Fruit fly (Drosophila melanogaster) whole organism, embryonic: ENCODE measurements around the gene prtp.

Experiments
- CG10267 ChIP-seq: fragments of 200-800 bp; sonication (Bioruptor generic); optimal IDR thresholded peaks from 2 replicates; lab custom pipeline; 2018; ENCODE audit warnings: missing biosample characterization, mild to moderate bottlenecking, missing genetic modification characterization, moderate library complexity
- CG10321 ChIP-seq: fragments of 200-800 bp; sonication (Bioruptor generic); IDR thresholded peaks from 2 replicates; pipeline ENCODE4 v1.3.6; 2022; ENCODE audit warnings: missing biosample characterization, missing genetic modification characterization
- CG10431 ChIP-seq: fragments of 200-800 bp; sonication (Bioruptor generic); optimal IDR thresholded peaks from 3 replicates; lab custom pipeline; 2018; ENCODE audit warnings: missing biosample characterization, mild to moderate bottlenecking, missing genetic modification characterization
- CG11560 ChIP-seq: fragments of 200-800 bp; sonication (Bioruptor generic); IDR thresholded peaks from 3 replicates; pipeline ENCODE4 v1.3.6; 2022; ENCODE audit warnings: missing biosample characterization, missing genetic modification characterization
- CG11723 ChIP-seq: fragments of 200-800 bp; sonication (Bioruptor generic); optimal IDR thresholded peaks from 2 replicates; lab custom pipeline; 2017; ENCODE audit warnings: missing biosample characterization, mild to moderate bottlenecking, missing genetic modification characterization
- CG12104 ChIP-seq: fragments of 200-800 bp; sonication (Bioruptor generic); optimal IDR thresholded peaks from 3 replicates; lab custom pipeline; 2016; ENCODE audit warnings: missing biosample characterization, missing genetic modification characterization
- CG13424 ChIP-seq: fragments of 200-800 bp; sonication (Bioruptor generic); optimal IDR thresholded peaks from 2 replicates; lab custom pipeline; 2019; ENCODE audit warnings: missing biosample characterization, mild to moderate bottlenecking, missing genetic modification characterization, moderate library complexity
- CG15269 ChIP-seq: fragments of 200-800 bp; sonication (Bioruptor generic); optimal IDR thresholded peaks from 2 replicates; lab custom pipeline; 2018; ENCODE audit warnings: missing biosample characterization, mild to moderate bottlenecking, missing genetic modification characterization, moderate library complexity
- CG15479 ChIP-seq: fragments of 200-800 bp; sonication (Bioruptor generic); optimal IDR thresholded peaks from 3 replicates; lab custom pipeline; 2019; ENCODE audit warnings: missing biosample characterization, mild to moderate bottlenecking, missing genetic modification characterization, moderate library complexity
- CG15601 ChIP-seq: fragments of 200-800 bp; sonication (Bioruptor generic); optimal IDR thresholded peaks from 3 replicates; lab custom pipeline; 2019; ENCODE audit warnings: missing biosample characterization, mild to moderate bottlenecking, missing genetic modification characterization, moderate library complexity
- CG17186 ChIP-seq: fragments of 200-800 bp; sonication (Bioruptor generic); optimal IDR thresholded peaks from 3 replicates; lab custom pipeline; 2017; ENCODE audit warnings: missing biosample characterization, missing genetic modification reagents, missing genetic modification characterization
- CG18476 ChIP-seq: fragments of 200-800 bp; sonication (Bioruptor generic); optimal IDR thresholded peaks from 2 replicates; lab custom pipeline; 2016; ENCODE audit warnings: missing biosample characterization, mild to moderate bottlenecking, missing genetic modification characterization
- CG2202 ChIP-seq: fragments of 200-800 bp; sonication (Bioruptor generic); optimal IDR thresholded peaks from 2 replicates; lab custom pipeline; 2018; ENCODE audit warnings: missing biosample characterization, mild to moderate bottlenecking, missing genetic modification characterization
- CG2875 ChIP-seq: fragments of 200-800 bp; sonication (Bioruptor generic); optimal IDR thresholded peaks from 2 replicates; lab custom pipeline; 2017; ENCODE audit warnings: missing biosample characterization, mild to moderate bottlenecking, missing genetic modification characterization, missing genetic modification reagents
- CG30431 ChIP-seq: fragments of 200-800 bp; sonication (Bioruptor generic); optimal IDR thresholded peaks from 2 replicates; lab custom pipeline; 2017; ENCODE audit warnings: missing biosample characterization, missing genetic modification characterization
- CG3163 ChIP-seq: fragments of 200-800 bp; sonication (Bioruptor generic); optimal IDR thresholded peaks from 3 replicates; lab custom pipeline; 2016; ENCODE audit warnings: missing biosample characterization, missing genetic modification characterization
- CG32767 ChIP-seq: fragments of 200-800 bp; sonication (Bioruptor generic); IDR thresholded peaks from 2 replicates; pipeline ENCODE4 v1.3.6; 2022; ENCODE audit warnings: missing biosample characterization, missing genetic modification characterization
- CG3281 ChIP-seq: fragments of 200-800 bp; sonication (Bioruptor generic); optimal IDR thresholded peaks from 3 replicates; lab custom pipeline; 2017; ENCODE audit warnings: missing biosample characterization, mild to moderate bottlenecking, missing genetic modification characterization
- CG34376 ChIP-seq: fragments of 200-800 bp; sonication (Bioruptor generic); optimal IDR thresholded peaks from 2 replicates; lab custom pipeline; 2018; ENCODE audit warnings: missing biosample characterization, mild to moderate bottlenecking, missing genetic modification characterization
- CG3726 ChIP-seq: fragments of 200-800 bp; sonication (Bioruptor generic); IDR thresholded peaks from 3 replicates; pipeline ENCODE4, ENCODE4 v1.3.6; 2022; ENCODE audit warnings: missing biosample characterization, missing genetic modification characterization
- CG3995 ChIP-seq: fragments of 200-800 bp; sonication (Bioruptor generic); optimal IDR thresholded peaks from 3 replicates; lab custom pipeline; 2016; ENCODE audit warnings: missing biosample characterization, missing genetic modification characterization
- CG6254 ChIP-seq: fragments of 200-800 bp; sonication (Bioruptor generic); optimal IDR thresholded peaks from 3 replicates; lab custom pipeline; 2017; ENCODE audit warnings: mild to moderate bottlenecking, missing biosample characterization, missing genetic modification reagents, missing genetic modification characterization
- CG8359 ChIP-seq: fragments of 200-800 bp; sonication (Bioruptor generic); optimal IDR thresholded peaks from 2 replicates; lab custom pipeline; 2017; ENCODE audit warnings: missing biosample characterization, mild to moderate bottlenecking, missing genetic modification characterization, borderline replicate concordance
- CG9609 ChIP-seq: fragments of 200-800 bp; sonication (Bioruptor generic); optimal IDR thresholded peaks from 3 replicates; lab custom pipeline; 2016; ENCODE audit warnings: missing biosample characterization, missing genetic modification characterization
- CoRest ChIP-seq: fragments of 200-800 bp; sonication (Bioruptor generic); optimal IDR thresholded peaks from 3 replicates; lab custom pipeline; 2018; ENCODE audit warnings: missing biosample characterization, mild to moderate bottlenecking, missing genetic modification characterization, moderate library complexity
- Dip2 ChIP-seq: fragments of 200-800 bp; sonication (Bioruptor generic); IDR thresholded peaks from 2 replicates; pipeline ENCODE4 v1.3.6; 2022; ENCODE audit warnings: missing biosample characterization, missing genetic modification characterization
- Gug ChIP-seq: fragments of 200-800 bp; sonication (Bioruptor generic); IDR thresholded peaks from 4 replicates; pipeline ENCODE4 v1.3.6; 2022; ENCODE audit warnings: missing biosample characterization, missing genetic modification characterization
- Lhr ChIP-seq: fragments of 200-800 bp; sonication (Bioruptor generic); optimal IDR thresholded peaks from 3 replicates; lab custom pipeline; 2017; ENCODE audit warnings: mild to moderate bottlenecking, missing biosample characterization, missing genetic modification reagents, missing genetic modification characterization
- Med ChIP-seq: fragments of 200-800 bp; sonication (Bioruptor generic); peaks from one replicate; lab custom pipeline; 2016; ENCODE audit warnings: missing biosample characterization, missing genetic modification characterization, mild to moderate bottlenecking, inconsistent platforms, moderate library complexity
- Nf-YC ChIP-seq: fragments of 200-800 bp; optimal IDR thresholded peaks from 3 replicates; lab custom pipeline; 2019; ENCODE audit warnings: missing biosample characterization, mild to moderate bottlenecking, missing genetic modification characterization, moderate library complexity
- TFAM ChIP-seq: fragments of 200-800 bp; sonication (Bioruptor generic); optimal IDR thresholded peaks from 2 replicates; lab custom pipeline; 2017; ENCODE audit warnings: missing biosample characterization, missing genetic modification characterization, inconsistent platforms
- bbx ChIP-seq: fragments of 200-800 bp; sonication (Bioruptor generic); IDR thresholded peaks from 2 replicates; pipeline ENCODE4 v1.3.6; 2022; ENCODE audit warnings: missing biosample characterization, missing genetic modification characterization; ENCODE audit not compliant: partially characterized antibody
- btn ChIP-seq: fragments of 200-800 bp; sonication (Bioruptor generic); optimal IDR thresholded peaks from 2 replicates; lab custom pipeline; 2016; ENCODE audit warnings: missing biosample characterization, missing genetic modification characterization
- cad ChIP-seq: fragments of >200 bp; optimal IDR thresholded peaks from 2 replicates; lab custom pipeline; 2017; ENCODE audit warnings: missing biosample characterization, missing genetic modification characterization
- dmrt99B ChIP-seq: fragments of 200-800 bp; sonication (Bioruptor generic); optimal IDR thresholded peaks from 2 replicates; lab custom pipeline; 2018; ENCODE audit warnings: missing biosample characterization, mild to moderate bottlenecking, missing genetic modification characterization, moderate library complexity
- ems ChIP-seq: fragments of 200-800 bp; sonication (Bioruptor generic); optimal IDR thresholded peaks from 3 replicates; lab custom pipeline; 2016; ENCODE audit warnings: missing biosample characterization, missing genetic modification characterization
- en ChIP-seq: fragments of 200-800 bp; sonication (Bioruptor generic); optimal IDR thresholded peaks from 2 replicates; lab custom pipeline; 2016; ENCODE audit warnings: missing biosample characterization, missing genetic modification characterization
- esg ChIP-seq: fragments of 200-800 bp; sonication (Bioruptor generic); conservative IDR thresholded peaks from 2 replicates; pipeline ENCODE4 v1.3.6; 2022; ENCODE audit warnings: missing biosample characterization, missing genetic modification characterization
- eve ChIP-seq, 2 experiments: fragments of >200 bp; optimal IDR thresholded peaks; 2 replicates each; lab custom pipeline; 2017; ENCODE audit warnings: missing biosample characterization in 2 of 2, missing genetic modification characterization in 2 of 2
- fd102C ChIP-seq: fragments of 200-800 bp; sonication (Bioruptor generic); optimal IDR thresholded peaks from 2 replicates; lab custom pipeline; 2018; ENCODE audit warnings: missing biosample characterization, mild to moderate bottlenecking, missing genetic modification characterization, moderate library complexity
- gem ChIP-seq: fragments of 200-800 bp; sonication (Bioruptor generic); optimal IDR thresholded peaks from 2 replicates; lab custom pipeline; 2019; ENCODE audit warnings: missing biosample characterization, mild to moderate bottlenecking, missing genetic modification characterization, moderate library complexity
- h ChIP-seq: fragments of >200 bp; optimal IDR thresholded peaks from 2 replicates; lab custom pipeline; 2017
- jigr1 ChIP-seq: fragments of 200-800 bp; sonication (Bioruptor generic); IDR thresholded peaks from 3 replicates; pipeline ENCODE4 v1.3.6; 2022; ENCODE audit warnings: missing biosample characterization, missing genetic modification characterization
- odd ChIP-seq: fragments of 200-800 bp; sonication (Bioruptor generic); optimal IDR thresholded peaks from 2 replicates; lab custom pipeline; 2017; ENCODE audit warnings: missing biosample characterization, mild to moderate bottlenecking, missing genetic modification characterization
- pita ChIP-seq: fragments of 200-800 bp; sonication (Bioruptor generic); optimal IDR thresholded peaks from 2 replicates; lab custom pipeline; 2017; ENCODE audit warnings: missing biosample characterization, mild to moderate bottlenecking, missing genetic modification characterization
- repo ChIP-seq: fragments of 200-800 bp; sonication (Bioruptor generic); optimal IDR thresholded peaks from 2 replicates; lab custom pipeline; 2016; ENCODE audit warnings: missing biosample characterization, missing genetic modification characterization
- slbo ChIP-seq: fragments of 200-800 bp; sonication (Bioruptor generic); IDR thresholded peaks from 2 replicates; pipeline ENCODE4 v1.3.6; 2022; ENCODE audit warnings: missing biosample characterization, missing genetic modification characterization
- unpg ChIP-seq: fragments of 200-800 bp; sonication (Bioruptor generic); optimal IDR thresholded peaks from 3 replicates; lab custom pipeline; 2018; ENCODE audit warnings: missing biosample characterization, mild to moderate bottlenecking, missing genetic modification characterization, moderate library complexity
- wor ChIP-seq: fragments of 200-800 bp; sonication (Bioruptor generic); IDR thresholded peaks from 2 replicates; pipeline ENCODE4 v1.3.6; 2022; ENCODE audit warnings: missing biosample characterization, missing genetic modification characterization

The prtp gene

DNA sequence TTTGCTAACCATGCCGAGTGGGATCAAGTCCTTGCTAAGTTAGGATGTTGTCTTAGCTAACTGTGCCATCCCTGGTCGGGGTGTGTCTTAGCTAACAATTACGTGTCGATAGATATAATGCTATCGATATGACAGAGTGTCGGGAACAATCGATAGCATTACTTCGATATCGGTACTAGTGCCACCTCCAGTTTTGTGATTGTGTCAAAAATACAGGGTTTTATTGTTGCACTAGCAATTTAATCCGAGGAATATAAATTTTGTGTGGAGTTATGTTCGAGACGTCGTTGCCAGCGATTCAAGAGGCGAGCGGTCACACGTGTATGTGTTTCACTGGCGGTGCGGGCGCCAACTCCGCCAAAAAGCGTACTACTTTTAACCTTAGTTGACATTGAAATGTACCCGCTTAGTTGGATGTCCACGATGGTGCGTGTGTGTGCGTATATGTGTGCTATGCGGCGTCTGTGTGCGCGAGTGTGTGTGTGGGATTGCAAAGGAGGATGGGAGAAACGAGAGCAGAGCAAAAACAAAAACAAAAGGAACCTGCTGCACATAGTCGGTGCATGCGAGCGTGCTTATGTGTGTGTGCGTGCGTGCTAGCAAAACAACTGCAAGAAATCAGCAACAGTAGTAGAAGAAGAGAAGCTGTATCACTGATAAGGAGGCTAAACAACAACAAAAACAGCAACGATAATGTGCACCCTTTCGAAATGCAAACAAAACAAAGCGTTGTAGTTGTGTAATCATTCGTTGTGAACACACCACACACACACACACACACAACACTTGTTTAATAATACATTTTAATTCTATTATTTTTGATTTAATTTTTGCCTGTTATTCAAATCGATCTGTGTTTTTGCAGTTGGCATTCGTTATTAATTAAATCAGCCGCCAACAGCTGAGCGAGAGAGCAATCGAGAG lies 21.3 kb upstream of the prtp start, which contains the start of gene PhKgamma (continued):
- TF ChIP-seq ems (GFP tag; lab: Kevin White, UChicago) (no peak), fd102C (GFP tag; lab: Kevin White, UChicago) (no peak), CG30431 (GFP tag; lab: Kevin White, UChicago) (no peak), CG9609 (peak; percentile 9), CG10321 (GFP tag; lab: Robert Waterston, UW) (no peak), Nf-YC (peak; percentile 21), CG3281 (GFP tag; lab: Kevin White, UChicago) (peak; percentile 4), TFAM (GFP tag; lab: Kevin White, UChicago) (no peak), CG11560 (peak; percentile 74; the same call in 2 of the 3 replicates), CG3995 (GFP tag; lab: Kevin White, UChicago) (no peak), CG3163 (peak; percentile 1), CG3726 (GFP tag; lab: Robert Waterston, UW) (no peak), CG17186 (no peak), Lhr (GFP tag; lab: Kevin White, UChicago) (peak; percentile 86), btn (GFP tag; lab: Kevin White, UChicago) (no peak), slbo (GFP tag; lab: Robert Waterston, UW) (peak; percentile 41), CG6254 (no peak), CG18476 (GFP tag; lab: Kevin White, UChicago) (no peak), unpg (GFP tag; lab: Kevin White, UChicago) (no peak), CoRest (tag; lab: Kevin White, UChicago) (peak; percentile 29), CG15601 (tag; lab: Kevin White, UChicago) (peak; percentile 63), h (lab: Kevin White, UChicago) (no peak), CG12104 (no peak), eve (GFP tag; optimal IDR thresholded peaks at IDR 0.05; lab: Kevin White, UChicago) (no peak), CG2202 (no peak), gem (tag; lab: Kevin White, UChicago) (peak; percentile 21), CG11723 (GFP tag; lab: Kevin White, UChicago) (no peak), CG15479 (GFP tag; lab: Kevin White, UChicago) (peak; percentile 96), Gug (GFP tag; lab: Robert Waterston, UW) (no peak; the same call in 3 of the 4 replicates), jigr1 (GFP tag; lab: Robert Waterston, UW) (no peak), repo (GFP tag; lab: Kevin White, UChicago) (no peak), pita (peak; percentile 98), cad (peak; percentile 17), wor (no peak), CG10267 (tag; lab: Kevin White, UChicago) (peak; percentile 64), Med (GFP tag; lab: Kevin White, UChicago) (peak; percentile 86), dmrt99B (no peak), CG2875 (GFP tag; lab: Kevin White, UChicago) (no peak), bbx (GFP tag; lab: Robert Waterston, UW) (peak; percentile 96), Dip2 (GFP tag; lab: Robert Waterston, UW) (no peak), odd (GFP tag; lab: Kevin White, UChicago) (no peak), CG34376 (GFP tag; lab: Kevin White, UChicago) (peak; percentile 60), en (GFP tag; lab: Kevin White, UChicago) (no peak), CG15269 (no peak), CG32767 (GFP tag; lab: Robert Waterston, UW) (no peak), esg (GFP tag; lab: Robert Waterston, UW) (no peak), CG10431 (GFP tag; lab: Kevin White, UChicago) (no peak), CG8359 (GFP tag; lab: Kevin White, UChicago) (no peak), CG13424 (tag; lab: Kevin White, UChicago) (peak; percentile 8)
